Fruit fly (Drosophila melanogaster) Kc167 (cell line): ENCODE data around the gene Gr64f.

Experiments used
- Myc ChIP-seq: fragments of >200 bp; optimal IDR thresholded peaks from 2 replicates; lab custom pipeline; 2017; ENCODE audit warnings: missing external identifiers
- Sin3A ChIP-seq: fragments of >200 bp; optimal IDR thresholded peaks from 2 replicates; lab custom pipeline; 2018; ENCODE audit warnings: missing external identifiers
- h ChIP-seq: fragments of >200 bp; optimal IDR thresholded peaks from 3 replicates; lab custom pipeline; 2018; ENCODE audit warnings: missing external identifiers
- insv ChIP-seq: fragments of >200 bp; optimal IDR thresholded peaks from 3 replicates; lab custom pipeline; 2018; ENCODE audit warnings: missing external identifiers
- psq ChIP-seq: fragments of >200 bp; optimal IDR thresholded peaks from 2 replicates; lab custom pipeline; 2017; ENCODE audit warnings: missing external identifiers
- ttk ChIP-seq: sonication (Bioruptor generic); optimal IDR thresholded peaks from 2 replicates; lab custom pipeline; 2017; ENCODE audit warnings: missing external identifiers

DNA sequence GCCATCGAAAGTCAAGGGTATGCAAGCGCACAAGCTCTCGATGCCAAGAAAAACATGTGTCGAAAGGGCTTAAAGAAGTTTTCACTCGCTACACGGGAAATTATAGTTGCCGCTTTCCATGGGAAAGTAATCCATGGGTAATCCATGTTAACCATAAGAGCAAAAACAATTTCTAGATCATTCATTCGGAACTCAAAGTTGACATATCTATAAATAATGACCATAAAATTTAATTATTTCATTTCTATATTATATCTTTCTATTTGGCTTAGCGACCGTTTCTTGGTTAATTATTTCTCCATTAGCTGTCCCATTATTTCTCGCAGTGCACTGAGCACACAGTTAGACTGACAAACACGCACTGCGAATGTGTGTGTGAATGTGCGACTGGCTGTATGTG is 34.9 kb upstream of the Gr64f start:
- TF ChIP-seq insv (no peak), psq (no peak), Myc (lab: Kevin White, UChicago) (no peak), h (lab: Kevin White, UChicago) (no peak), ttk (lab: Kevin White, UChicago) (no peak), Sin3A (lab: Kevin White, UChicago) (no peak)
